Fruit fly (Drosophila melanogaster) whole organism, embryonic: Measurements from ENCODE around the gene CG5196.

Source experiments
- CG10543 ChIP-seq: fragments of 200-800 bp; sonication (Bioruptor generic); optimal IDR thresholded peaks from 3 replicates; lab custom pipeline; 2017; ENCODE audit warnings: missing biosample characterization, mild to moderate bottlenecking, missing genetic modification characterization, moderate library complexity
- CG11695 ChIP-seq: fragments of 200-800 bp; sonication (Bioruptor generic); IDR thresholded peaks from 3 replicates; pipeline ENCODE4 v1.3.6; 2022; ENCODE audit warnings: missing biosample characterization, missing genetic modification characterization
- CG12155 ChIP-seq: fragments of 200-800 bp; sonication (Bioruptor generic); optimal IDR thresholded peaks from 3 replicates; lab custom pipeline; 2016; ENCODE audit warnings: missing biosample characterization, missing genetic modification characterization
- CG13123 ChIP-seq: fragments of 200-800 bp; sonication (Bioruptor generic); optimal IDR thresholded peaks from 2 replicates; lab custom pipeline; 2016; ENCODE audit warnings: missing biosample characterization, missing genetic modification characterization
- CG13287 ChIP-seq: fragments of 200-800 bp; sonication (Bioruptor generic); IDR thresholded peaks from 2 replicates; pipeline ENCODE4 v1.3.6; 2022; ENCODE audit warnings: missing biosample characterization, missing genetic modification characterization; ENCODE audit not compliant: partially characterized antibody
- CG14441 ChIP-seq: fragments of 200-800 bp; sonication (Bioruptor generic); IDR thresholded peaks from 2 replicates; pipeline ENCODE4 v1.3.6; 2022; ENCODE audit warnings: missing biosample characterization, missing genetic modification characterization
- CG14667 ChIP-seq: fragments of 200-800 bp; sonication (Bioruptor generic); IDR thresholded peaks from 2 replicates; pipeline ENCODE4 v1.3.6; 2022; ENCODE audit warnings: missing biosample characterization, missing genetic modification characterization
- CG14710 ChIP-seq: fragments of 200-800 bp; sonication (Bioruptor generic); optimal IDR thresholded peaks from 3 replicates; lab custom pipeline; 2019; ENCODE audit warnings: missing biosample characterization, mild to moderate bottlenecking, missing genetic modification characterization, moderate library complexity
- CG1602 ChIP-seq: fragments of 200-800 bp; sonication (Bioruptor generic); optimal IDR thresholded peaks from 3 replicates; lab custom pipeline; 2016; ENCODE audit warnings: missing biosample characterization, missing genetic modification characterization
- CG17612 ChIP-seq: fragments of 200-800 bp; sonication (Bioruptor generic); IDR thresholded peaks from 2 replicates; pipeline ENCODE4 v1.3.6; 2022; ENCODE audit warnings: missing biosample characterization, missing genetic modification characterization
- CG18262 ChIP-seq: fragments of 200-800 bp; optimal IDR thresholded peaks from 3 replicates; lab custom pipeline; 2019; ENCODE audit warnings: missing biosample characterization, mild to moderate bottlenecking, missing genetic modification characterization, moderate library complexity
- CG2129 ChIP-seq: fragments of 200-800 bp; sonication (Bioruptor generic); IDR thresholded peaks from 2 replicates; pipeline ENCODE4 v1.3.6; 2022; ENCODE audit warnings: missing biosample characterization, missing genetic modification characterization; ENCODE audit not compliant: partially characterized antibody
- CG31365 ChIP-seq: fragments of 200-800 bp; sonication (Bioruptor generic); optimal IDR thresholded peaks from 2 replicates; lab custom pipeline; 2018; ENCODE audit warnings: missing biosample characterization, mild to moderate bottlenecking, missing genetic modification characterization
- CG32772 ChIP-seq: fragments of 200-800 bp; sonication (Bioruptor generic); IDR thresholded peaks from 2 replicates; pipeline ENCODE4 v1.3.6; 2022; ENCODE audit warnings: missing biosample characterization, missing genetic modification characterization
- CG4404 ChIP-seq: fragments of 200-800 bp; sonication (Bioruptor generic); IDR thresholded peaks from 2 replicates; pipeline ENCODE4 v1.3.6; 2022; ENCODE audit warnings: missing biosample characterization, missing genetic modification characterization
- CG7928 ChIP-seq: fragments of 200-800 bp; sonication (Bioruptor generic); optimal IDR thresholded peaks from 2 replicates; lab custom pipeline; 2017; ENCODE audit warnings: missing biosample characterization, mild to moderate bottlenecking, missing genetic modification characterization
- CG8359 ChIP-seq: fragments of 200-800 bp; sonication (Bioruptor generic); optimal IDR thresholded peaks from 2 replicates; lab custom pipeline; 2017; ENCODE audit warnings: missing biosample characterization, mild to moderate bottlenecking, missing genetic modification characterization, borderline replicate concordance
- CkIIα-i1 ChIP-seq: fragments of 200-800 bp; sonication (Bioruptor generic); IDR thresholded peaks from 2 replicates; pipeline ENCODE4 v1.3.6; 2022; ENCODE audit warnings: missing biosample characterization, missing genetic modification characterization
- Fer2 ChIP-seq: fragments of 200-800 bp; sonication (Bioruptor generic); optimal IDR thresholded peaks from 2 replicates; lab custom pipeline; 2018; ENCODE audit warnings: missing biosample characterization, mild to moderate bottlenecking, missing genetic modification characterization, moderate library complexity
- Hey ChIP-seq: fragments of 200-800 bp; sonication (Bioruptor generic); optimal IDR thresholded peaks from 3 replicates; lab custom pipeline; 2018; ENCODE audit warnings: missing biosample characterization, mild to moderate bottlenecking, missing genetic modification characterization
- Hmr ChIP-seq: fragments of 200-800 bp; sonication (Bioruptor generic); optimal IDR thresholded peaks from 3 replicates; lab custom pipeline; 2017; ENCODE audit warnings: mild to moderate bottlenecking, missing biosample characterization, missing genetic modification reagents, missing genetic modification characterization
- Hr51 ChIP-seq, 2 experiments: fragments of 200-800 bp; sonication (Bioruptor generic); optimal IDR thresholded peaks; 2 replicates in 1 of 2; 3 replicates in 1 of 2; lab custom pipeline; 2016 to 2018; ENCODE audit warnings: missing biosample characterization in 2 of 2, missing genetic modification characterization in 2 of 2, mild to moderate bottlenecking in 1 of 2, moderate library complexity in 1 of 2
- Kr ChIP-seq: fragments of 200-800 bp; sonication (Bioruptor generic); optimal IDR thresholded peaks from 2 replicates; lab custom pipeline; 2017; ENCODE audit warnings: missing biosample characterization, mild to moderate bottlenecking, missing genetic modification characterization
- MBD-R2 ChIP-seq: fragments of 200-800 bp; sonication (Bioruptor generic); IDR thresholded peaks from 2 replicates; pipeline ENCODE4 v1.3.6; 2022; ENCODE audit warnings: missing biosample characterization, missing genetic modification characterization
- Myb ChIP-seq: fragments of 200-800 bp; sonication (Bioruptor generic); optimal IDR thresholded peaks from 2 replicates; lab custom pipeline; 2016; ENCODE audit warnings: missing biosample characterization, missing genetic modification characterization
- Nf-YB ChIP-seq: fragments of 200-800 bp; sonication (Bioruptor generic); optimal IDR thresholded peaks from 3 replicates; lab custom pipeline; 2019; ENCODE audit warnings: missing biosample characterization, mild to moderate bottlenecking, missing genetic modification characterization, moderate library complexity
- PHDP ChIP-seq: fragments of 200-800 bp; sonication (Bioruptor generic); optimal IDR thresholded peaks from 3 replicates; lab custom pipeline; 2018; ENCODE audit warnings: missing biosample characterization, mild to moderate bottlenecking, missing genetic modification characterization, moderate library complexity
- Pdp1 ChIP-seq, 2 experiments: fragments of 200-800 bp; sonication (Bioruptor generic); optimal IDR thresholded peaks; 3 replicates each; lab custom pipeline; 2016; ENCODE audit warnings: missing biosample characterization in 2 of 2, missing genetic modification characterization in 2 of 2, mild to moderate bottlenecking in 1 of 2, moderate library complexity in 1 of 2
- Sry-β ChIP-seq: fragments of 200-800 bp; sonication (Bioruptor generic); optimal IDR thresholded peaks from 2 replicates; lab custom pipeline; 2018; ENCODE audit warnings: missing biosample characterization, mild to moderate bottlenecking, missing genetic modification characterization, moderate library complexity
- Trl ChIP-seq, 3 experiments: fragments of >200 bp in 2 of 3; fragments of 200-800 bp in 1 of 3; sonication (Bioruptor generic) in 1 of 3; optimal IDR thresholded peaks; 2 replicates in 1 of 3; 3 replicates in 2 of 3; lab custom pipeline; 2016 to 2017; ENCODE audit warnings: missing biosample characterization in 1 of 3, missing genetic modification characterization in 1 of 3
- amos ChIP-seq: fragments of 200-800 bp; sonication (Bioruptor generic); IDR thresholded peaks from 2 replicates; pipeline ENCODE4 v1.3.6; 2022; ENCODE audit warnings: missing biosample characterization, missing genetic modification characterization; ENCODE audit not compliant: partially characterized antibody
- ara ChIP-seq: fragments of 200-800 bp; sonication (Bioruptor generic); IDR thresholded peaks from 2 replicates; pipeline ENCODE4 v1.3.6; 2022; ENCODE audit warnings: missing biosample characterization, missing genetic modification characterization
- bab2 ChIP-seq: fragments of 200-800 bp; sonication (Bioruptor generic); optimal IDR thresholded peaks from 2 replicates; lab custom pipeline; 2016; ENCODE audit warnings: missing biosample characterization, missing genetic modification characterization
- br ChIP-seq: fragments of >200 bp; optimal IDR thresholded peaks from 2 replicates; lab custom pipeline; 2017
- dan ChIP-seq: fragments of 200-800 bp; sonication (Bioruptor generic); IDR thresholded peaks from 2 replicates; pipeline ENCODE4 v1.3.6; 2022; ENCODE audit warnings: missing biosample characterization, missing genetic modification characterization
- emc ChIP-seq: fragments of 200-800 bp; sonication (Bioruptor generic); optimal IDR thresholded peaks from 2 replicates; lab custom pipeline; 2016; ENCODE audit warnings: missing biosample characterization, missing genetic modification characterization
- ewg ChIP-seq: fragments of 200-800 bp; sonication (Bioruptor generic); optimal IDR thresholded peaks from 3 replicates; lab custom pipeline; 2017; ENCODE audit warnings: mild to moderate bottlenecking, missing biosample characterization, missing genetic modification reagents, missing genetic modification characterization
- eyg ChIP-seq: fragments of 200-800 bp; sonication (Bioruptor generic); optimal IDR thresholded peaks from 3 replicates; lab custom pipeline; 2016; ENCODE audit warnings: missing biosample characterization, missing genetic modification characterization
- gsb ChIP-seq: fragments of 200-800 bp; sonication (Bioruptor generic); IDR thresholded peaks from 2 replicates; pipeline ENCODE4 v1.3.6; 2022; ENCODE audit warnings: missing biosample characterization, missing genetic modification characterization
- lab ChIP-seq: fragments of 200-800 bp; sonication (Bioruptor generic); optimal IDR thresholded peaks from 3 replicates; lab custom pipeline; 2017; ENCODE audit warnings: missing biosample characterization, missing genetic modification characterization, mild to moderate bottlenecking, moderate library complexity, missing genetic modification reagents
- luna ChIP-seq: fragments of 200-800 bp; sonication (Bioruptor generic); optimal IDR thresholded peaks from 2 replicates; lab custom pipeline; 2016; ENCODE audit warnings: missing biosample characterization, missing genetic modification characterization
- mirr ChIP-seq: fragments of 200-800 bp; sonication (Bioruptor generic); optimal IDR thresholded peaks from 3 replicates; lab custom pipeline; 2018; ENCODE audit warnings: missing biosample characterization, mild to moderate bottlenecking, missing genetic modification characterization
- oc ChIP-seq: fragments of 200-800 bp; sonication (Bioruptor generic); optimal IDR thresholded peaks from 2 replicates; lab custom pipeline; 2018; ENCODE audit warnings: missing biosample characterization, mild to moderate bottlenecking, missing genetic modification characterization, moderate library complexity
- pita ChIP-seq: fragments of 200-800 bp; sonication (Bioruptor generic); optimal IDR thresholded peaks from 2 replicates; lab custom pipeline; 2017; ENCODE audit warnings: missing biosample characterization, mild to moderate bottlenecking, missing genetic modification characterization
- psq ChIP-seq: fragments of 200-800 bp; sonication (Bioruptor generic); optimal IDR thresholded peaks from 2 replicates; lab custom pipeline; 2017; ENCODE audit warnings: missing biosample characterization, missing genetic modification characterization
- ranshi ChIP-seq: fragments of 200-800 bp; sonication (Bioruptor generic); IDR thresholded peaks from 2 replicates; pipeline ENCODE4 v1.3.6; 2022; ENCODE audit warnings: missing biosample characterization, missing genetic modification characterization
- run ChIP-seq: fragments of 200-800 bp; sonication (Bioruptor generic); optimal IDR thresholded peaks from 3 replicates; lab custom pipeline; 2018; ENCODE audit warnings: missing biosample characterization, mild to moderate bottlenecking, missing genetic modification characterization
- sna ChIP-seq: fragments of 200-800 bp; sonication (Bioruptor generic); IDR thresholded peaks from 2 replicates; pipeline ENCODE4 v1.3.6; 2022; ENCODE audit warnings: missing biosample characterization, missing genetic modification characterization; ENCODE audit not compliant: partially characterized antibody
- tio ChIP-seq: fragments of 200-800 bp; sonication (Bioruptor generic); optimal IDR thresholded peaks from 2 replicates; lab custom pipeline; 2017; ENCODE audit warnings: missing biosample characterization, missing genetic modification characterization, inconsistent platforms
- wor ChIP-seq: fragments of 200-800 bp; sonication (Bioruptor generic); IDR thresholded peaks from 2 replicates; pipeline ENCODE4 v1.3.6; 2022; ENCODE audit warnings: missing biosample characterization, missing genetic modification characterization

Gene CG5196

DNA sequence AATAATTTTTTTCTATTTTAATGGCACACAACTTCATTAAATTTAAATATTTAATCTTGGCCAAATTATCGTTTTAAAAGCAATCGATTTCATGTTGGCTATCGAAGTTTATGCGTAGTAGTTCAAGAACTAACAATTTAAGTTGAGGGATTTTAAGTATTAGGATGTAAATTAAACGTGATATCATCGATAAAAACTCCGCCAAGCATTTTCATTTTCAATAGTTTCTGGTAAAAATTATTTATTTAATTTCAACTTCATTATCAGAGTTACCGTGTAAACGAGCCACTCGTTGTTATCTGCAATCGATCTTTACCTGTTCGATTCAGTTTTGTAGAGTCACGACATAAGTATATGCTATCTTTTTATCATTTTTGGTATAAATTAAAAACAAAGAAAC lies 5.2 kb upstream of the CG5196 start (continued):
- TF ChIP-seq Pdp1 (GFP tag; optimal IDR thresholded peaks at IDR 0.05; lab: Kevin White, UChicago) (peak; percentile 94 to 96), emc (GFP tag; lab: Kevin White, UChicago) (peak; percentile 97), pita (no peak), CG2129 (GFP tag; lab: Robert Waterston, UW) (no peak), CG17612 (GFP tag; lab: Robert Waterston, UW) (peak; percentile 79), eyg (GFP tag; lab: Kevin White, UChicago) (peak; percentile 91), mirr (peak; percentile 99), Sry-β (GFP tag; lab: Kevin White, UChicago) (peak; percentile 74), CG31365 (tag; lab: Kevin White, UChicago) (peak; percentile 90), dan (GFP tag; lab: Robert Waterston, UW) (peak; percentile 47; the same call in 1 of the 2 replicates), CG32772 (GFP tag; lab: Robert Waterston, UW) (peak; percentile 88), Trl (optimal IDR thresholded peaks at IDR 0.05; lab: Kevin White, UChicago) (no peak), Trl (GFP tag; optimal IDR thresholded peaks at IDR 0.05; lab: Kevin White, UChicago) (peak; percentile 95), Hr51 (GFP tag; optimal IDR thresholded peaks at IDR 0.05; lab: Kevin White, UChicago) (peak; percentile 92 to 99), lab (GFP tag; lab: Kevin White, UChicago) (peak; percentile 98), amos (GFP tag; lab: Robert Waterston, UW) (no peak), CG1602 (peak; percentile 96), bab2 (GFP tag; lab: Kevin White, UChicago) (peak; percentile 95), CkIIα-i1 (peak; percentile 71; the same call in 1 of the 2 replicates), CG8359 (peak; percentile 92), luna (peak; percentile 75), wor (GFP tag; lab: Robert Waterston, UW) (peak; percentile 92), Myb (GFP tag; lab: Kevin White, UChicago) (peak; percentile 70), CG4404 (GFP tag; lab: Robert Waterston, UW) (peak; percentile 80), oc (tag; lab: Kevin White, UChicago) (peak; percentile 98), CG18262 (peak; percentile 99), CG14667 (GFP tag; lab: Robert Waterston, UW) (peak; percentile 84), CG14441 (GFP tag; lab: Robert Waterston, UW) (peak; percentile 95), CG10543 (GFP tag; lab: Kevin White, UChicago) (peak; percentile 100), CG7928 (GFP tag; lab: Kevin White, UChicago) (peak; percentile 88), CG13287 (GFP tag; lab: Robert Waterston, UW) (peak; percentile 71; the same call in 1 of the 2 replicates), CG12155 (GFP tag; lab: Kevin White, UChicago) (peak; percentile 96), gsb (GFP tag; lab: Robert Waterston, UW) (peak; percentile 92), tio (no peak), ara (peak; percentile 99), Kr (peak; percentile 36), ewg (GFP tag; lab: Kevin White, UChicago) (peak; percentile 90), PHDP (tag; lab: Kevin White, UChicago) (peak; percentile 99), run (tag; lab: Kevin White, UChicago) (peak; percentile 95), Nf-YB (GFP tag; lab: Kevin White, UChicago) (peak; percentile 89), Hey (tag; lab: Kevin White, UChicago) (peak; percentile 86), Fer2 (tag; lab: Kevin White, UChicago) (peak; percentile 97), br (no peak), CG13123 (GFP tag; lab: Kevin White, UChicago) (peak; percentile 84), CG14710 (tag; lab: Kevin White, UChicago) (peak; percentile 98), MBD-R2 (GFP tag; lab: Robert Waterston, UW) (peak; percentile 94), Hmr (peak; percentile 97), ranshi (GFP tag; lab: Robert Waterston, UW) (peak; percentile 96), psq (GFP tag; lab: Kevin White, UChicago) (peak; percentile 87), CG11695 (GFP tag; lab: Robert Waterston, UW) (peak; percentile 97), sna (no peak)
